Fruit fly (Drosophila melanogaster) whole organism, embryonic: ENCODE data around the gene CG7029.

Experiments used
- Aef1 ChIP-seq: fragments of 200-800 bp; sonication (Bioruptor generic); IDR thresholded peaks from 3 replicates; pipeline ENCODE4 v1.3.6; 2022; ENCODE audit warnings: missing biosample characterization, missing genetic modification characterization
- Awh ChIP-seq: fragments of 200-800 bp; sonication (Bioruptor generic); IDR thresholded peaks from 2 replicates; pipeline ENCODE4, ENCODE4 v1.3.6; 2022; ENCODE audit warnings: missing biosample characterization, missing genetic modification characterization
- Bgb ChIP-seq: fragments of 200-800 bp; sonication (Bioruptor generic); IDR thresholded peaks from 2 replicates; pipeline ENCODE4 v1.3.6; 2022; ENCODE audit warnings: missing biosample characterization, missing genetic modification characterization; ENCODE audit not compliant: partially characterized antibody
- BtbVII ChIP-seq: fragments of 200-800 bp; sonication (Bioruptor generic); optimal IDR thresholded peaks from 3 replicates; lab custom pipeline; 2017; ENCODE audit warnings: missing biosample characterization, mild to moderate bottlenecking, missing genetic modification characterization
- CG10431 ChIP-seq: fragments of 200-800 bp; sonication (Bioruptor generic); optimal IDR thresholded peaks from 3 replicates; lab custom pipeline; 2018; ENCODE audit warnings: missing biosample characterization, mild to moderate bottlenecking, missing genetic modification characterization
- CG10654 ChIP-seq: fragments of 200-800 bp; sonication (Bioruptor generic); optimal IDR thresholded peaks from 2 replicates; lab custom pipeline; 2016; ENCODE audit warnings: missing biosample characterization, missing genetic modification characterization
- CG12659 ChIP-seq: fragments of 200-800 bp; sonication (Bioruptor generic); optimal IDR thresholded peaks from 3 replicates; lab custom pipeline; 2017; ENCODE audit warnings: mild to moderate bottlenecking, missing biosample characterization, missing genetic modification reagents, missing genetic modification characterization
- CG14710 ChIP-seq: fragments of 200-800 bp; sonication (Bioruptor generic); optimal IDR thresholded peaks from 3 replicates; lab custom pipeline; 2019; ENCODE audit warnings: missing biosample characterization, mild to moderate bottlenecking, missing genetic modification characterization, moderate library complexity
- CG15011 ChIP-seq: fragments of 200-800 bp; sonication (Bioruptor generic); optimal IDR thresholded peaks from 3 replicates; lab custom pipeline; 2018; ENCODE audit warnings: missing biosample characterization, mild to moderate bottlenecking, missing genetic modification characterization
- CG15514 ChIP-seq: fragments of 200-800 bp; sonication (Bioruptor generic); optimal IDR thresholded peaks from 3 replicates; lab custom pipeline; 2017; ENCODE audit warnings: missing biosample characterization, missing genetic modification characterization, mild to moderate bottlenecking, moderate library complexity, missing genetic modification reagents
- CG1603 ChIP-seq: fragments of 200-800 bp; sonication (Bioruptor generic); optimal IDR thresholded peaks from 2 replicates; lab custom pipeline; 2019; ENCODE audit warnings: missing biosample characterization, mild to moderate bottlenecking, missing genetic modification characterization, moderate library complexity
- CG17186 ChIP-seq: fragments of 200-800 bp; sonication (Bioruptor generic); optimal IDR thresholded peaks from 3 replicates; lab custom pipeline; 2017; ENCODE audit warnings: missing biosample characterization, missing genetic modification reagents, missing genetic modification characterization
- CG17612 ChIP-seq: fragments of 200-800 bp; sonication (Bioruptor generic); IDR thresholded peaks from 2 replicates; pipeline ENCODE4 v1.3.6; 2022; ENCODE audit warnings: missing biosample characterization, missing genetic modification characterization
- CG2116 ChIP-seq: fragments of 200-800 bp; sonication (Bioruptor generic); optimal IDR thresholded peaks from 3 replicates; lab custom pipeline; 2018; ENCODE audit warnings: missing biosample characterization, mild to moderate bottlenecking, missing genetic modification characterization
- CG2199 ChIP-seq: fragments of 200-800 bp; sonication (Bioruptor generic); IDR thresholded peaks from 3 replicates; pipeline ENCODE4 v1.3.6; 2022; ENCODE audit warnings: missing biosample characterization, missing genetic modification characterization
- CG34224 ChIP-seq: fragments of 200-800 bp; sonication (Bioruptor generic); IDR thresholded peaks from 3 replicates; pipeline ENCODE4 v1.3.6; 2022; ENCODE audit warnings: missing biosample characterization, missing genetic modification characterization; ENCODE audit not compliant: partially characterized antibody
- CG3847 ChIP-seq: fragments of 200-800 bp; sonication (Bioruptor generic); IDR thresholded peaks from 2 replicates; pipeline ENCODE4 v1.3.6; 2022; ENCODE audit warnings: missing biosample characterization, missing genetic modification characterization
- CG3995 ChIP-seq: fragments of 200-800 bp; sonication (Bioruptor generic); optimal IDR thresholded peaks from 3 replicates; lab custom pipeline; 2016; ENCODE audit warnings: missing biosample characterization, missing genetic modification characterization
- CG4282 ChIP-seq: fragments of 200-800 bp; sonication (Bioruptor generic); optimal IDR thresholded peaks from 2 replicates; lab custom pipeline; 2016; ENCODE audit warnings: missing biosample characterization, missing genetic modification characterization
- CG4617 ChIP-seq: fragments of 200-800 bp; sonication (Bioruptor generic); optimal IDR thresholded peaks from 3 replicates; lab custom pipeline; 2016; ENCODE audit warnings: missing biosample characterization, missing genetic modification characterization, borderline replicate concordance
- CG6683 ChIP-seq: fragments of 200-800 bp; sonication (Bioruptor generic); optimal IDR thresholded peaks from 2 replicates; lab custom pipeline; 2017; ENCODE audit warnings: missing biosample characterization, mild to moderate bottlenecking, missing genetic modification characterization, missing genetic modification reagents
- CG6791 ChIP-seq: fragments of 200-800 bp; sonication (Bioruptor generic); IDR thresholded peaks from 3 replicates; pipeline ENCODE4 v1.3.6; 2022; ENCODE audit warnings: missing biosample characterization, missing genetic modification characterization; ENCODE audit not compliant: partially characterized antibody
- CG7963 ChIP-seq: fragments of 200-800 bp; sonication (Bioruptor generic); IDR thresholded peaks from 3 replicates; pipeline ENCODE4 v1.3.6; 2022; ENCODE audit warnings: missing biosample characterization, missing genetic modification characterization; ENCODE audit not compliant: partially characterized antibody
- CG9797 ChIP-seq: fragments of 200-800 bp; sonication (Bioruptor generic); optimal IDR thresholded peaks from 3 replicates; lab custom pipeline; 2018; ENCODE audit warnings: missing biosample characterization, mild to moderate bottlenecking, missing genetic modification characterization
- CTCF ChIP-seq: fragments of 200-800 bp; sonication (Bioruptor generic); optimal IDR thresholded peaks from 2 replicates; lab custom pipeline; 2017; ENCODE audit warnings: missing biosample characterization, mild to moderate bottlenecking, missing genetic modification characterization, moderate library complexity
- Dp ChIP-seq: fragments of 200-800 bp; sonication (Bioruptor generic); optimal IDR thresholded peaks from 2 replicates; lab custom pipeline; 2018; ENCODE audit warnings: missing biosample characterization, mild to moderate bottlenecking, missing genetic modification characterization, moderate library complexity
- Dref ChIP-seq: fragments of 200-800 bp; sonication (Bioruptor generic); IDR thresholded peaks from 2 replicates; pipeline ENCODE4 v1.3.6; 2022; ENCODE audit warnings: missing biosample characterization, missing genetic modification characterization
- E2f2 ChIP-seq: fragments of 200-800 bp; sonication (Bioruptor generic); IDR thresholded peaks from 2 replicates; pipeline ENCODE4 v1.3.6; 2022; ENCODE audit warnings: missing biosample characterization, missing genetic modification characterization
- Ets65A ChIP-seq: fragments of 200-800 bp; sonication (Bioruptor generic); peaks from one replicate; lab custom pipeline; 2016; ENCODE audit warnings: missing biosample characterization, missing genetic modification characterization
- HmgZ ChIP-seq: fragments of 200-800 bp; sonication (Bioruptor generic); optimal IDR thresholded peaks from 2 replicates; lab custom pipeline; 2018; ENCODE audit warnings: missing biosample characterization, mild to moderate bottlenecking, missing genetic modification characterization
- MBD-R2 ChIP-seq: fragments of 200-800 bp; sonication (Bioruptor generic); IDR thresholded peaks from 2 replicates; pipeline ENCODE4 v1.3.6; 2022; ENCODE audit warnings: missing biosample characterization, missing genetic modification characterization
- MESR4 ChIP-seq: fragments of 200-800 bp; sonication (Bioruptor generic); optimal IDR thresholded peaks from 2 replicates; lab custom pipeline; 2018; ENCODE audit warnings: missing biosample characterization, mild to moderate bottlenecking, missing genetic modification characterization, moderate library complexity
- Mad ChIP-seq: fragments of 200-800 bp; sonication (Bioruptor generic); optimal IDR thresholded peaks from 2 replicates; lab custom pipeline; 2016; ENCODE audit warnings: missing biosample characterization, missing genetic modification characterization
- Med ChIP-seq: fragments of 200-800 bp; sonication (Bioruptor generic); peaks from one replicate; lab custom pipeline; 2016; ENCODE audit warnings: missing biosample characterization, missing genetic modification characterization, mild to moderate bottlenecking, inconsistent platforms, moderate library complexity
- Opbp ChIP-seq: fragments of 200-800 bp; sonication (Bioruptor generic); IDR thresholded peaks from 3 replicates; pipeline ENCODE4 v1.3.6; 2022; ENCODE audit warnings: missing biosample characterization, missing genetic modification characterization; ENCODE audit not compliant: partially characterized antibody
- Ptx1 ChIP-seq: fragments of 200-800 bp; sonication (Bioruptor generic); IDR thresholded peaks from 2 replicates; pipeline ENCODE4 v1.3.6; 2022; ENCODE audit warnings: missing biosample characterization, missing genetic modification characterization
- Scr ChIP-seq: fragments of 200-800 bp; sonication (Bioruptor generic); IDR thresholded peaks from 2 replicates; pipeline ENCODE4 v1.3.6; 2022; ENCODE audit warnings: missing biosample characterization, missing genetic modification characterization; ENCODE audit not compliant: partially characterized antibody
- Sin3A ChIP-seq: fragments of >200 bp; optimal IDR thresholded peaks from 2 replicates; lab custom pipeline; 2018
- Stat92E ChIP-seq, 3 experiments: fragments of >200 bp in 2 of 3; fragments of 200-800 bp in 1 of 3; sonication (Bioruptor generic) in 1 of 3; optimal IDR thresholded peaks; 2 replicates each; lab custom pipeline; 2017 to 2019; ENCODE audit warnings: missing biosample characterization in 3 of 3, missing genetic modification characterization in 3 of 3, mild to moderate bottlenecking in 1 of 3, moderate library complexity in 1 of 3
- YL-1 ChIP-seq: fragments of 200-800 bp; sonication (Bioruptor generic); optimal IDR thresholded peaks from 3 replicates; lab custom pipeline; 2017; ENCODE audit warnings: missing biosample characterization, mild to moderate bottlenecking, missing genetic modification characterization
- jigr1 ChIP-seq: fragments of 200-800 bp; sonication (Bioruptor generic); IDR thresholded peaks from 3 replicates; pipeline ENCODE4 v1.3.6; 2022; ENCODE audit warnings: missing biosample characterization, missing genetic modification characterization
- lola ChIP-seq, 3 experiments: fragments of >200 bp in 2 of 3; fragments of 200-800 bp in 1 of 3; sonication (Bioruptor generic) in 1 of 3; optimal IDR thresholded peaks; 2 replicates each; lab custom pipeline; 2017 to 2019; ENCODE audit warnings: missing biosample characterization in 3 of 3, missing genetic modification characterization in 3 of 3, mild to moderate bottlenecking in 1 of 3, moderate library complexity in 1 of 3
- pb ChIP-seq: fragments of 200-800 bp; sonication (Bioruptor generic); optimal IDR thresholded peaks from 3 replicates; lab custom pipeline; 2016; ENCODE audit warnings: missing biosample characterization, missing genetic modification characterization
- phol ChIP-seq: fragments of 200-800 bp; sonication (Bioruptor generic); optimal IDR thresholded peaks from 3 replicates; lab custom pipeline; 2018; ENCODE audit warnings: missing biosample characterization, mild to moderate bottlenecking, missing genetic modification characterization, moderate library complexity
- pzg ChIP-seq: fragments of 200-800 bp; sonication (Bioruptor generic); optimal IDR thresholded peaks from 3 replicates; lab custom pipeline; 2018; ENCODE audit warnings: missing biosample characterization, mild to moderate bottlenecking, missing genetic modification characterization, moderate library complexity
- sim ChIP-seq: fragments of 200-800 bp; sonication (Bioruptor generic); IDR thresholded peaks from 2 replicates; pipeline ENCODE4 v1.3.6; 2022; ENCODE audit warnings: missing biosample characterization, missing genetic modification characterization
- stwl ChIP-seq: fragments of 200-800 bp; sonication (Bioruptor generic); optimal IDR thresholded peaks from 3 replicates; lab custom pipeline; 2018; ENCODE audit warnings: missing biosample characterization, mild to moderate bottlenecking, missing genetic modification characterization, moderate library complexity
- trem ChIP-seq: fragments of 200-800 bp; optimal IDR thresholded peaks from 3 replicates; lab custom pipeline; 2019; ENCODE audit warnings: missing biosample characterization, mild to moderate bottlenecking, missing genetic modification characterization, moderate library complexity
- zen ChIP-seq: fragments of 200-800 bp; sonication (Bioruptor generic); optimal IDR thresholded peaks from 3 replicates; lab custom pipeline; 2018; ENCODE audit warnings: missing biosample characterization, mild to moderate bottlenecking, missing genetic modification characterization, moderate library complexity

CG7029 gene

DNA sequence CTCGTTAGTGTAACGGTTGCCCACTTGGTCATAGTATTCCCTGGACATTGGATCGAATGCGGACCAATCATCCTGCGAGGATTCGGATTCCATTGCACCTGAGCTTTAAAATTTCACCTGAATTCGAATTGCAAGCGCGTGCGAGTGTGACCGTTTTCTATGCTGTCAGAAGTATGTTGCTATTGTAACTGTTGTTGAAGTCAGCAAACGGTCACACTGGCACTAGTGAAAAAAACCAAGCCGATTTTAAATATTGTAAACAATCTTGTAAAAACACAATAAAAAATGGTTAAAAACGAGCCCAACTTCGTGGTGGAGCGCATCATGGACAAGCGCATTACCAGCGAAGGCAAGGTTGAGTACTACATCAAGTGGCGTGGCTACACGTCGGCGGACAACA, 5.3 kb upstream of the CG7029 start, which contains the start of the genes vret and HP1c (continued):
- TF ChIP-seq CG4617 (GFP tag; lab: Kevin White, UChicago) (peak; percentile 69), CG2116 (GFP tag; lab: Kevin White, UChicago) (peak; percentile 43), Dref (GFP tag; lab: Robert Waterston, UW) (peak; percentile 36; the same call in 1 of the 2 replicates), Med (peak; percentile 76), Opbp (GFP tag; lab: Robert Waterston, UW) (peak; percentile 46; the same call in 1 of the 3 replicates), lola (GFP tag; optimal IDR thresholded peaks at IDR 0.05; lab: Kevin White, UChicago) (no peak), phol (tag; lab: Kevin White, UChicago) (peak; percentile 23), pb (GFP tag; lab: Kevin White, UChicago) (no peak), YL-1 (GFP tag; lab: Kevin White, UChicago) (peak; percentile 10), CG1603 (tag; lab: Kevin White, UChicago) (peak; percentile 97), CG10654 (no peak), Awh (GFP tag; lab: Robert Waterston, UW) (no peak), stwl (peak; percentile 69), Mad (no peak), Sin3A (lab: Kevin White, UChicago) (peak; percentile 61), CG6683 (GFP tag; lab: Kevin White, UChicago) (no peak), CG6791 (GFP tag; lab: Robert Waterston, UW) (peak; percentile 42; the same call in 1 of the 3 replicates), jigr1 (GFP tag; lab: Robert Waterston, UW) (no peak), CG15011 (GFP tag; lab: Kevin White, UChicago) (no peak), CG17186 (GFP tag; lab: Kevin White, UChicago) (peak; percentile 50), Bgb (GFP tag; lab: Robert Waterston, UW) (0 out of 2 replicates have a peak, but pooled peaks have one; percentile 10), CG9797 (GFP tag; lab: Kevin White, UChicago) (peak; percentile 85), CG34224 (peak; percentile 37; the same call in 1 of the 3 replicates), CG2199 (GFP tag; lab: Robert Waterston, UW) (peak; percentile 48; the same call in 1 of the 3 replicates), CG12659 (GFP tag; lab: Kevin White, UChicago) (peak; percentile 40), Stat92E (GFP tag; optimal IDR thresholded peaks at IDR 0.05; lab: Kevin White, UChicago) (no peak), CTCF (peak; percentile 42), CG15514 (GFP tag; lab: Kevin White, UChicago) (peak; percentile 40), pzg (GFP tag; lab: Kevin White, UChicago) (peak; percentile 78), Dp (peak; percentile 85), Aef1 (peak; percentile 68), HmgZ (peak; percentile 32), Scr (GFP tag; lab: Robert Waterston, UW) (peak; percentile 38; the same call in 1 of the 2 replicates), CG17612 (no peak), CG3995 (peak; percentile 47), CG4282 (GFP tag; lab: Kevin White, UChicago) (no peak), CG7963 (GFP tag; lab: Robert Waterston, UW) (0 out of 3 replicates have a peak, but pooled peaks have one; percentile 13)

DNA sequence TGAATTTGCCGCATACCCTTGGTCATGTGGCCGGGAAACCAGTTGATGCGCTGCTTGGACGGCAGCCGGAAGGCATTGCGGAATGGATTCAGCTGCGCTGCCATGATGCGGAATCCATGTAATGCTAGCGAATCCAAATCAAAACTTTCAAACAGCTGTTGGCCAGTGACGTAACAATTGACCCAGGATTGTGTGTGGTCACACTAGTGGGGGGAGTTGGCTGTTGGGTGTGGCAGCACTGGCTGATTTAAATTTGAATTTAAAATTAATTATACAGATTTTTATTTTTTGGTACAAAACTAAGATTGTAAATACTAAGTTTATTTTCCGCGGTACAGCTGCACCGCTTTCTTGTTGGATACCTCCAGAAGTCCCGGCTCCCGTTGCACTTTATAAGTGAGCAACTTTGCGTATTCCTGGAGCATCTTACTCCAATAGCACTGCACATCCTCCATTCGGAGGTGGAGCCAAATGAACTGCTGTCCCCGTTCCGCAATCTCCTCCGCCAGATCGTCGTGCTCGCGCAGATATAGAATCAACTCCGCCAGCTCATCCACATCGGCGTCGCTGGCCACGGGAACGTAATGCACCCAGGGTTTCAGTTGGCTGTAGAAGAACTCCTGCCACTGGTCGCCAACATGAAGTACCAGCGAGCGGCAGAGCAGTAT, 3.1 kb upstream of the CG7029 start, which contains the start of gene CG17141:
CG17141 (minus strand) TSS at position 177 of the 668 bp plus-strand sequence.
- peak; percentile 100 for TF ChIP-seq CG14710 (tag; lab: Kevin White, UChicago)
- peak; percentile 9 for TF ChIP-seq CG10431 (GFP tag; lab: Kevin White, UChicago)
- peak; percentile 28 for TF ChIP-seq CG4617 (GFP tag; lab: Kevin White, UChicago)
- TF ChIP-seq trem: peak; percentile 36
- TF ChIP-seq MESR4 (GFP tag; lab: Kevin White, UChicago): peak; percentile 77
- no peak for TF ChIP-seq sim (GFP tag; lab: Robert Waterston, UW)
- TF ChIP-seq HmgZ: peak; percentile 55
- no peak for TF ChIP-seq Ptx1 (GFP tag; lab: Robert Waterston, UW)
- peak; percentile 64 for TF ChIP-seq CG3847 (GFP tag; lab: Robert Waterston, UW)
- TF ChIP-seq MBD-R2: peak; percentile 97
- TF ChIP-seq Ets65A (GFP tag; lab: Kevin White, UChicago): peak; percentile 69
- no peak for TF ChIP-seq zen (tag; lab: Kevin White, UChicago)
- peak; percentile 50 for TF ChIP-seq CG17186 (GFP tag; lab: Kevin White, UChicago)
- TF ChIP-seq E2f2 (GFP tag; lab: Robert Waterston, UW): peak; percentile 97
- TF ChIP-seq BtbVII (GFP tag; lab: Kevin White, UChicago): no peak
